Fruit fly (Drosophila melanogaster) whole organism, embryonic: ENCODE data around the gene CG3091.

Experiments used
- Asciz ChIP-seq: fragments of 200-800 bp; sonication (Bioruptor generic); optimal IDR thresholded peaks from 2 replicates; lab custom pipeline; 2017; ENCODE audit warnings: missing biosample characterization, mild to moderate bottlenecking, missing genetic modification characterization, missing genetic modification reagents
- Atf6 ChIP-seq: fragments of 200-800 bp; sonication (Bioruptor generic); IDR thresholded peaks from 2 replicates; pipeline ENCODE4 v1.3.6; 2022; ENCODE audit warnings: missing biosample characterization, missing genetic modification characterization
- B-H1 ChIP-seq: fragments of 200-800 bp; sonication (Bioruptor generic); IDR thresholded peaks from 3 replicates; pipeline ENCODE4 v1.3.6; 2022; ENCODE audit warnings: missing biosample characterization, missing genetic modification characterization
- Blimp-1 ChIP-seq: fragments of 200-800 bp; sonication (Bioruptor generic); optimal IDR thresholded peaks from 3 replicates; lab custom pipeline; 2018; ENCODE audit warnings: missing biosample characterization, missing genetic modification characterization, mild to moderate bottlenecking, moderate library complexity, missing genetic modification reagents
- CG13624 ChIP-seq: fragments of 200-800 bp; sonication (Bioruptor generic); optimal IDR thresholded peaks from 2 replicates; lab custom pipeline; 2016; ENCODE audit warnings: missing biosample characterization, missing genetic modification characterization
- CG14965 ChIP-seq: fragments of 200-800 bp; sonication (Bioruptor generic); optimal IDR thresholded peaks from 2 replicates; lab custom pipeline; 2016; ENCODE audit warnings: missing biosample characterization, missing genetic modification characterization, borderline replicate concordance
- CG15514 ChIP-seq: fragments of 200-800 bp; sonication (Bioruptor generic); optimal IDR thresholded peaks from 3 replicates; lab custom pipeline; 2017; ENCODE audit warnings: missing biosample characterization, missing genetic modification characterization, mild to moderate bottlenecking, moderate library complexity, missing genetic modification reagents
- CG16813 ChIP-seq: fragments of 200-800 bp; sonication (Bioruptor generic); IDR thresholded peaks from 3 replicates; pipeline ENCODE4 v1.3.6; 2022; ENCODE audit warnings: missing biosample characterization, missing genetic modification characterization; ENCODE audit not compliant: partially characterized antibody
- CG17359 ChIP-seq: fragments of 200-800 bp; sonication (Bioruptor generic); optimal IDR thresholded peaks from 3 replicates; lab custom pipeline; 2018; ENCODE audit warnings: missing biosample characterization, mild to moderate bottlenecking, missing genetic modification characterization, moderate library complexity
- CG2120 ChIP-seq: fragments of 200-800 bp; sonication (Bioruptor generic); optimal IDR thresholded peaks from 3 replicates; lab custom pipeline; 2016; ENCODE audit warnings: missing biosample characterization, missing genetic modification characterization
- CG2712 ChIP-seq: fragments of 200-800 bp; optimal IDR thresholded peaks from 3 replicates; lab custom pipeline; 2019; ENCODE audit warnings: missing biosample characterization, mild to moderate bottlenecking, missing genetic modification characterization, moderate library complexity
- CG3163 ChIP-seq: fragments of 200-800 bp; sonication (Bioruptor generic); optimal IDR thresholded peaks from 3 replicates; lab custom pipeline; 2016; ENCODE audit warnings: missing biosample characterization, missing genetic modification characterization
- CG3281 ChIP-seq: fragments of 200-800 bp; sonication (Bioruptor generic); optimal IDR thresholded peaks from 3 replicates; lab custom pipeline; 2017; ENCODE audit warnings: missing biosample characterization, mild to moderate bottlenecking, missing genetic modification characterization
- CG6175 ChIP-seq: fragments of 200-800 bp; sonication (Bioruptor generic); IDR thresholded peaks from 3 replicates; pipeline ENCODE4 v1.3.6; 2022; ENCODE audit warnings: missing biosample characterization, missing genetic modification characterization
- CG6854 ChIP-seq: fragments of 200-800 bp; sonication (Bioruptor generic); optimal IDR thresholded peaks from 3 replicates; lab custom pipeline; 2017; ENCODE audit warnings: missing biosample characterization, mild to moderate bottlenecking, missing genetic modification characterization
- CG8290 ChIP-seq, 3 experiments: fragments of 200-800 bp; sonication (Bioruptor generic); optimal IDR thresholded peaks; 2 replicates each; lab custom pipeline; 2016 to 2019; ENCODE audit warnings: missing biosample characterization in 3 of 3, missing genetic modification characterization in 3 of 3, mild to moderate bottlenecking in 2 of 3, moderate library complexity in 1 of 3
- CG8765 ChIP-seq: fragments of 200-800 bp; sonication (Bioruptor generic); IDR thresholded peaks from 2 replicates; pipeline ENCODE4 v1.3.6; 2022; ENCODE audit warnings: missing biosample characterization, missing genetic modification characterization
- CG9727 ChIP-seq: fragments of 200-800 bp; sonication (Bioruptor generic); optimal IDR thresholded peaks from 3 replicates; lab custom pipeline; 2017; ENCODE audit warnings: missing biosample characterization, mild to moderate bottlenecking, missing genetic modification characterization
- Camta ChIP-seq: fragments of 200-800 bp; sonication (Bioruptor generic); optimal IDR thresholded peaks from 2 replicates; lab custom pipeline; 2016; ENCODE audit warnings: missing biosample characterization, missing genetic modification characterization
- D19A ChIP-seq: fragments of 200-800 bp; optimal IDR thresholded peaks from 3 replicates; lab custom pipeline; 2019; ENCODE audit warnings: missing biosample characterization, mild to moderate bottlenecking, missing genetic modification characterization, moderate library complexity
- Deaf1 ChIP-seq: fragments of 200-800 bp; optimal IDR thresholded peaks from 3 replicates; lab custom pipeline; 2019; ENCODE audit warnings: missing biosample characterization, mild to moderate bottlenecking, missing genetic modification characterization, moderate library complexity
- Drgx ChIP-seq: fragments of 200-800 bp; sonication (Bioruptor generic); IDR thresholded peaks from 2 replicates; pipeline ENCODE4 v1.3.6; 2022; ENCODE audit warnings: missing biosample characterization, missing genetic modification characterization
- Meics ChIP-seq: fragments of 200-800 bp; sonication (Bioruptor generic); optimal IDR thresholded peaks from 2 replicates; lab custom pipeline; 2017; ENCODE audit warnings: missing biosample characterization, mild to moderate bottlenecking, missing genetic modification characterization
- NC2β ChIP-seq: fragments of 200-800 bp; sonication (Bioruptor generic); optimal IDR thresholded peaks from 2 replicates; lab custom pipeline; 2016; ENCODE audit warnings: missing biosample characterization, missing genetic modification characterization
- Rfx ChIP-seq: fragments of 200-800 bp; sonication (Bioruptor generic); IDR thresholded peaks from 2 replicates; pipeline ENCODE4 v1.3.6; 2022; ENCODE audit warnings: missing biosample characterization, missing genetic modification characterization
- Sox100B ChIP-seq: fragments of 200-800 bp; sonication (Bioruptor generic); optimal IDR thresholded peaks from 3 replicates; lab custom pipeline; 2018; ENCODE audit warnings: missing biosample characterization, mild to moderate bottlenecking, missing genetic modification characterization
- Tbp ChIP-seq: fragments of >200 bp; optimal IDR thresholded peaks from 2 replicates; lab custom pipeline; 2018; ENCODE audit warnings: missing biosample characterization, missing genetic modification characterization
- ap ChIP-seq: fragments of 200-800 bp; sonication (Bioruptor generic); IDR thresholded peaks from 2 replicates; pipeline ENCODE4 v1.3.6; 2022; ENCODE audit warnings: missing biosample characterization, missing genetic modification characterization
- bcd ChIP-seq: fragments of 200-800 bp; sonication (Bioruptor generic); optimal IDR thresholded peaks from 2 replicates; lab custom pipeline; 2017; ENCODE audit warnings: missing biosample characterization, mild to moderate bottlenecking, missing genetic modification characterization
- caup ChIP-seq: fragments of 200-800 bp; sonication (Bioruptor generic); optimal IDR thresholded peaks from 3 replicates; lab custom pipeline; 2017; ENCODE audit warnings: missing biosample characterization, mild to moderate bottlenecking, missing genetic modification characterization, moderate library complexity; ENCODE audit not compliant: severe bottlenecking
- cg ChIP-seq: fragments of 200-800 bp; sonication (Bioruptor generic); optimal IDR thresholded peaks from 3 replicates; lab custom pipeline; 2019; ENCODE audit warnings: missing biosample characterization, mild to moderate bottlenecking, missing genetic modification characterization, moderate library complexity
- chinmo ChIP-seq: fragments of 200-800 bp; sonication (Bioruptor generic); IDR thresholded peaks from 4 replicates; pipeline ENCODE4 v1.3.6; 2022; ENCODE audit warnings: missing biosample characterization, missing genetic modification characterization; ENCODE audit not compliant: partially characterized antibody
- dpn ChIP-seq, 2 experiments: fragments of 200-800 bp; sonication (Bioruptor generic); optimal IDR thresholded peaks; 3 replicates each; lab custom pipeline; 2016; ENCODE audit warnings: missing biosample characterization in 2 of 2, missing genetic modification characterization in 2 of 2
- fd64A ChIP-seq: fragments of 200-800 bp; sonication (Bioruptor generic); optimal IDR thresholded peaks from 3 replicates; lab custom pipeline; 2018; ENCODE audit warnings: missing biosample characterization, mild to moderate bottlenecking, missing genetic modification characterization
- gfzf ChIP-seq: fragments of 200-800 bp; sonication (Bioruptor generic); optimal IDR thresholded peaks from 2 replicates; lab custom pipeline; 2016; ENCODE audit warnings: missing biosample characterization, mild to moderate bottlenecking, missing genetic modification characterization, moderate library complexity
- grau ChIP-seq: fragments of 200-800 bp; optimal IDR thresholded peaks from 3 replicates; lab custom pipeline; 2019; ENCODE audit warnings: missing biosample characterization, mild to moderate bottlenecking, missing genetic modification characterization, moderate library complexity
- gro ChIP-seq: fragments of 200-800 bp; sonication (Bioruptor generic); optimal IDR thresholded peaks from 2 replicates; lab custom pipeline; 2016; ENCODE audit warnings: missing biosample characterization, missing genetic modification characterization
- hkb ChIP-seq, 2 experiments: fragments of 200-800 bp in 1 of 2; fragments of >200 bp in 1 of 2; sonication (Bioruptor generic) in 1 of 2; IDR thresholded peaks in 1 of 2; optimal IDR thresholded peaks in 1 of 2; 2 replicates each; pipeline versions ENCODE4 v1.3.6 to Lab custom; 2017 to 2022; ENCODE audit warnings: missing biosample characterization in 1 of 2, missing genetic modification characterization in 1 of 2
- luna ChIP-seq: fragments of 200-800 bp; sonication (Bioruptor generic); optimal IDR thresholded peaks from 2 replicates; lab custom pipeline; 2016; ENCODE audit warnings: missing biosample characterization, missing genetic modification characterization
- pum ChIP-seq: fragments of 200-800 bp; sonication (Bioruptor generic); optimal IDR thresholded peaks from 2 replicates; lab custom pipeline; 2016; ENCODE audit warnings: missing biosample characterization, missing genetic modification characterization
- row ChIP-seq: fragments of 200-800 bp; sonication (Bioruptor generic); IDR thresholded peaks from 3 replicates; pipeline ENCODE4 v1.3.6; 2022; ENCODE audit warnings: missing biosample characterization, missing genetic modification characterization
- shn ChIP-seq: fragments of 200-800 bp; sonication (Bioruptor generic); optimal IDR thresholded peaks from 3 replicates; lab custom pipeline; 2016; ENCODE audit warnings: missing biosample characterization, missing genetic modification characterization
- slbo ChIP-seq: fragments of 200-800 bp; sonication (Bioruptor generic); IDR thresholded peaks from 2 replicates; pipeline ENCODE4 v1.3.6; 2022; ENCODE audit warnings: missing biosample characterization, missing genetic modification characterization
- sob ChIP-seq: fragments of 200-800 bp; sonication (Bioruptor generic); IDR thresholded peaks from 2 replicates; pipeline ENCODE4 v1.3.6; 2022; ENCODE audit warnings: missing biosample characterization, missing genetic modification characterization
- sug ChIP-seq: fragments of 200-800 bp; optimal IDR thresholded peaks from 2 replicates; lab custom pipeline; 2019; ENCODE audit warnings: missing biosample characterization, mild to moderate bottlenecking, missing genetic modification characterization, moderate library complexity
- tll ChIP-seq, 2 experiments: fragments of 200-800 bp in 1 of 2; fragments of >200 bp in 1 of 2; sonication (Bioruptor generic) in 1 of 2; optimal IDR thresholded peaks; 2 replicates each; lab custom pipeline; 2017 to 2019; ENCODE audit warnings: missing biosample characterization in 2 of 2, missing genetic modification characterization in 2 of 2, mild to moderate bottlenecking in 1 of 2, moderate library complexity in 1 of 2
- tup ChIP-seq: fragments of 200-800 bp; sonication (Bioruptor generic); optimal IDR thresholded peaks from 2 replicates; lab custom pipeline; 2016; ENCODE audit warnings: missing biosample characterization, mild to moderate bottlenecking, missing genetic modification characterization, moderate library complexity
- z ChIP-seq: fragments of 200-800 bp; sonication (Bioruptor generic); IDR thresholded peaks from 3 replicates; pipeline ENCODE4 v1.3.6; 2022; ENCODE audit warnings: missing biosample characterization, missing genetic modification characterization

Gene CG3091

dm6 chrX:2254020-2254626 lies at the start of gene CG3091:
TSS of gene CG3091 (minus strand) at chrX:2254197.
- TF ChIP-seq luna: no peak
- no peak for TF ChIP-seq CG6175 (GFP tag; lab: Robert Waterston, UW)
- no peak for TF ChIP-seq CG8290 (GFP tag; optimal IDR thresholded peaks at IDR 0.05; lab: Kevin White, UChicago)
- TF ChIP-seq CG8290 (tag; optimal IDR thresholded peaks at IDR 0.05; lab: Kevin White, UChicago): peak in 1 of 2 experiments; percentile 27
- TF ChIP-seq tll (GFP tag; optimal IDR thresholded peaks at IDR 0.05; lab: Kevin White, UChicago): no peak
- TF ChIP-seq dpn (GFP tag; optimal IDR thresholded peaks at IDR 0.05; lab: Kevin White, UChicago): peak in 1 of 2 experiments; percentile 23
- no peak for TF ChIP-seq CG17359 (tag; lab: Kevin White, UChicago)
- TF ChIP-seq CG2712: no peak
- 0 out of 4 replicates have a peak, but pooled peaks have one; percentile 44 for TF ChIP-seq chinmo (GFP tag; lab: Robert Waterston, UW)
- no peak for TF ChIP-seq CG3163 (GFP tag; lab: Kevin White, UChicago)
- no peak for TF ChIP-seq hkb (optimal IDR thresholded peaks at IDR 0.05; lab: Kevin White, UChicago)
- TF ChIP-seq hkb (GFP tag; IDR thresholded peaks at IDR 0.05; lab: Robert Waterston, UW): no peak
- TF ChIP-seq CG13624 (GFP tag; lab: Kevin White, UChicago): peak; percentile 44
- TF ChIP-seq Deaf1 (tag; lab: Kevin White, UChicago): peak; percentile 86
- TF ChIP-seq CG14965 (GFP tag; lab: Kevin White, UChicago): no peak
- TF ChIP-seq CG8765 (GFP tag; lab: Robert Waterston, UW): no peak
- TF ChIP-seq gro: peak; percentile 19
- TF ChIP-seq slbo: peak; percentile 26; the same call in 1 of the 2 replicates
- TF ChIP-seq CG2120 (GFP tag; lab: Kevin White, UChicago): peak; percentile 23
- TF ChIP-seq ap (GFP tag; lab: Robert Waterston, UW): no peak
- no peak for TF ChIP-seq B-H1 (GFP tag; lab: Robert Waterston, UW)
- TF ChIP-seq sug (tag; lab: Kevin White, UChicago): peak; percentile 53
- TF ChIP-seq D19A: peak; percentile 80
- no peak for TF ChIP-seq shn (GFP tag; lab: Kevin White, UChicago)
- peak; percentile 24 for TF ChIP-seq CG15514
- TF ChIP-seq bcd (GFP tag; lab: Kevin White, UChicago): no peak
- TF ChIP-seq Asciz (GFP tag; lab: Kevin White, UChicago): no peak
- no peak for TF ChIP-seq Camta (GFP tag; lab: Kevin White, UChicago)
- no peak for TF ChIP-seq fd64A (GFP tag; lab: Kevin White, UChicago)
- no peak for TF ChIP-seq Sox100B (GFP tag; lab: Kevin White, UChicago)
- peak; percentile 6 for TF ChIP-seq CG9727 (GFP tag; lab: Kevin White, UChicago)
- no peak for TF ChIP-seq pum
- TF ChIP-seq Drgx (GFP tag; lab: Robert Waterston, UW): peak; percentile 40; the same call in 1 of the 2 replicates
- peak; percentile 16; the same call in 1 of the 3 replicates for TF ChIP-seq row (GFP tag; lab: Robert Waterston, UW)
- 0 out of 2 replicates have a peak, but pooled peaks have one; percentile 37 for TF ChIP-seq Atf6 (GFP tag; lab: Robert Waterston, UW)
- TF ChIP-seq cg (GFP tag; lab: Kevin White, UChicago): no peak
- no peak for TF ChIP-seq tup (GFP tag; lab: Kevin White, UChicago)
- TF ChIP-seq NC2β (GFP tag; lab: Kevin White, UChicago): no peak
- peak; percentile 48 for TF ChIP-seq Meics (GFP tag; lab: Kevin White, UChicago)
- peak; percentile 10 for TF ChIP-seq CG6854 (GFP tag; lab: Kevin White, UChicago)
- peak; percentile 54 for TF ChIP-seq Rfx (GFP tag; lab: Robert Waterston, UW)
- no peak for TF ChIP-seq grau (tag; lab: Kevin White, UChicago)
- no peak for TF ChIP-seq Blimp-1 (GFP tag; lab: Kevin White, UChicago)
- peak; percentile 12; the same call in 1 of the 2 replicates for TF ChIP-seq sob (GFP tag; lab: Robert Waterston, UW)
- TF ChIP-seq z (GFP tag; lab: Robert Waterston, UW): 0 out of 3 replicates have a peak, but pooled peaks have one; percentile 39
- TF ChIP-seq CG16813 (GFP tag; lab: Robert Waterston, UW): no peak
- TF ChIP-seq caup (GFP tag; lab: Kevin White, UChicago): peak; percentile 20
- no peak for TF ChIP-seq gfzf
- no peak for TF ChIP-seq Tbp
- peak; percentile 16 for TF ChIP-seq CG3281 (GFP tag; lab: Kevin White, UChicago)
